Worm (Caenorhabditis elegans) whole organism, L4 larva: ENCODE measurements around the gene F52C9.3.

Experiments
- dpl-1 ChIP-seq: fragments of 150-350 bp; optimal IDR thresholded peaks from 2 replicates; lab custom pipeline; 2014; ENCODE audit warnings: missing biosample characterization, missing genetic modification reagents, missing genetic modification characterization
- egl-27 ChIP-seq: sonication (generic microtip); optimal IDR thresholded peaks from 3 replicates; lab custom pipeline; 2017; ENCODE audit warnings: missing biosample characterization, missing genetic modification reagents, missing genetic modification characterization
- gei-8 ChIP-seq: fragments of 200-800 bp; sonication (Bioruptor generic); optimal IDR thresholded peaks from 2 replicates; lab custom pipeline; 2018; ENCODE audit warnings: mild to moderate bottlenecking, missing genetic modification characterization, missing compliant biosample characterization
- lin-15B ChIP-seq: fragments of 150-350 bp; sonication (generic microtip); optimal IDR thresholded peaks from 3 replicates; lab custom pipeline; 2014; ENCODE audit warnings: missing biosample characterization, missing genetic modification characterization
- lin-39 ChIP-seq: fragments of 150-350 bp; optimal IDR thresholded peaks from 2 replicates; lab custom pipeline; 2014; ENCODE audit warnings: missing biosample characterization, missing genetic modification reagents, missing genetic modification characterization
- lir-3 ChIP-seq: sonication (generic microtip); optimal IDR thresholded peaks from 2 replicates; lab custom pipeline; 2016; ENCODE audit warnings: mild to moderate bottlenecking, missing genetic modification characterization, missing compliant biosample characterization
- madf-5 ChIP-seq, 2 experiments: fragments of 200-800 bp; sonication (Bioruptor generic); IDR thresholded peaks; 2 replicates each; pipeline ENCODE4 v1.3.6; 2022; ENCODE audit warnings: missing compliant biosample characterization in 2 of 2, missing genetic modification characterization in 2 of 2
- mep-1 ChIP-seq: fragments of 150-350 bp; sonication (generic microtip); optimal IDR thresholded peaks from 3 replicates; lab custom pipeline; 2014; ENCODE audit warnings: missing biosample characterization, missing genetic modification characterization
- nhr-10 ChIP-seq: fragments of 150-350 bp; optimal IDR thresholded peaks from 2 replicates; lab custom pipeline; 2014; ENCODE audit warnings: missing biosample characterization, missing genetic modification characterization
- nhr-77 ChIP-seq: fragments of 150-350 bp; optimal IDR thresholded peaks from 2 replicates; lab custom pipeline; 2014; ENCODE audit warnings: missing biosample characterization, missing genetic modification characterization
- snpc-4 ChIP-seq: fragments of 150-350 bp; optimal IDR thresholded peaks from 2 replicates; lab custom pipeline; 2014; ENCODE audit warnings: missing biosample characterization, missing genetic modification characterization
- unc-62 ChIP-seq, 3 experiments: fragments of 150-350 bp in 1 of 3; sonication (generic microtip); optimal IDR thresholded peaks in 2 of 3; peaks in 1 of 3; 1 replicate in 1 of 3; 2 replicates in 2 of 3; lab custom pipeline; 2014 to 2017; ENCODE audit warnings: missing biosample characterization in 3 of 3, missing genetic modification characterization in 3 of 3, missing genetic modification reagents in 3 of 3, missing genotype in 1 of 3
- zip-11 ChIP-seq: fragments of 200-800 bp; sonication (Bioruptor generic); IDR thresholded peaks from 2 replicates; pipeline ENCODE4 v1.3.6; 2022; ENCODE audit warnings: missing genetic modification characterization, missing compliant biosample characterization

- TF ChIP-seq lin-39 (tag; lab: Kevin White, UChicago) (no peak), nhr-10 (no peak), mep-1 (tag; lab: Kevin White, UChicago) (no peak), zip-11 (GFP tag; lab: Robert Waterston, UW) (no peak), nhr-77 (tag; lab: Kevin White, UChicago) (no peak), egl-27 (tag; lab: Kevin White, UChicago) (no peak), madf-5 (GFP tag; IDR thresholded peaks at IDR 0.05; lab: Robert Waterston, UW) (no peak), gei-8 (GFP tag; lab: Kevin White, UChicago) (no peak), unc-62 (GFP tag; optimal IDR thresholded peaks at IDR 0.05 in 1 of 2; lab: Kevin White, UChicago) (no peak), unc-62 (tag; optimal IDR thresholded peaks at IDR 0.05; lab: Kevin White, UChicago) (no peak), lin-15B (tag; lab: Kevin White, UChicago) (no peak), snpc-4 (tag; lab: Kevin White, UChicago) (no peak), lir-3 (no peak), dpl-1 (no peak)
Measured at ce11 chrIII:5287877-5288276, 33.8 kb upstream of the F52C9.3 start, which contains the start of gene T15B12.1.
